Fruit fly (Drosophila melanogaster) whole organism, embryonic: ENCODE measurements around the gene frj.

Source experiments
- Drgx ChIP-seq: fragments of 200-800 bp; sonication (Bioruptor generic); IDR thresholded peaks from 2 replicates; pipeline ENCODE4 v1.3.6; 2022; ENCODE audit warnings: missing biosample characterization, missing genetic modification characterization
- dimm ChIP-seq: fragments of 200-800 bp; sonication (Bioruptor generic); IDR thresholded peaks from 2 replicates; pipeline ENCODE4 v1.3.6; 2022; ENCODE audit warnings: missing biosample characterization, missing genetic modification characterization
- psq ChIP-seq: fragments of 200-800 bp; sonication (Bioruptor generic); optimal IDR thresholded peaks from 2 replicates; lab custom pipeline; 2017; ENCODE audit warnings: missing biosample characterization, missing genetic modification characterization

DNA sequence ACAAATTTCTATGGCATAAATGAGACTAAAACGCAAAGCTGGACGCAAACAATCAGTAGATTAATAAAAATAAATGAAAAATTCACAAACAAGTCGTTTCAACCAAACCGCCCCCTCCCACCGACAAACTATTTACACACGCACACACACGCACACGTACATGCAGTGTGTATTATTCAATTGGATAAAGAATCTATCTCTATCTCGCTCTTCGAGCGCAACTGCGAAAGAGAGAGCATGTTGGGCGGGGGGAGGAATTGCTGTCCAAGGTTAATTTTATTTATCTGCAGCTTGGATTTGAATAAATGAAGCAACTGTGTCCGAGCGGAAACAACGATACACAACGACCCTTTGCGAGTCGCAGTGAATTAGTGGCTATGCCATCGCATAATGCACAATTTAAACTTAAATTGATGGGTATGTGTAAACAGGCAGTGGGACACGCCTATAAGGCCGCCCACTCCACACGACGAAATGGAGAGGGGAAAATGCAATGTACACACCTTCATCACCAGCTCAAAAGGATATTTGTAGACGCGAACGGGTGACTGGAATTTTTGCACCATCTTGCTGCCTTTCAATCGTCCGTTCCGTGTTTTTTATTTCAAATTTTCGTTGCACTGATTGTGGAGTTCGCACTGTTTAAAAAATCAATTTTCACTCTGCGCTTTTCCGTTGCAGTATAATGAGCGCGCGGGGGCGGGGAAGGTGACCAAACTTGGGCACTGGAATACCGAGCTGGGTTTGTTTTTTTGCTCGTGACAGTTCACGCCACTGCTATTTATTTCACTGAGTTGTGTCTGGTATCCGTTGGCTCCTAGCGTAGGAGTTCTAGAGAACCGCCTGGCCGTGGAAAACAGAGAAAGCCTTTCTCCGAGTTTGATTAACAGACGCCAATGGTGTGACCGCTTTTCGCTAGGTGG is 559 bp upstream of the frj start, which contains the start of gene retm:
- TF ChIP-seq dimm (GFP tag; lab: Robert Waterston, UW) (no peak), Drgx (GFP tag; lab: Robert Waterston, UW) (no peak), psq (GFP tag; lab: Kevin White, UChicago) (no peak)
